Worm (Caenorhabditis elegans) whole organism, L2 larva: Measurements from ENCODE around the gene C03A3.3.

Source experiments
- C34F6.9 ChIP-seq: fragments of 150-350 bp; optimal IDR thresholded peaks from 2 replicates; lab custom pipeline; 2014; ENCODE audit warnings: missing biosample characterization, missing genetic modification characterization
- F13H6.1 ChIP-seq: sonication (generic microtip); optimal IDR thresholded peaks from 2 replicates; lab custom pipeline; 2016; ENCODE audit warnings: missing genetic modification characterization, missing compliant biosample characterization
- R02D3.7 ChIP-seq: fragments of 150-350 bp; optimal IDR thresholded peaks from 2 replicates; lab custom pipeline; 2014; ENCODE audit warnings: missing biosample characterization, missing genetic modification characterization
- Y55F3AM.14 ChIP-seq: fragments of 200-800 bp; sonication (Bioruptor generic); optimal IDR thresholded peaks from 2 replicates; lab custom pipeline; 2018; ENCODE audit warnings: mild to moderate bottlenecking, missing genetic modification characterization, missing compliant biosample characterization
- aly-2 ChIP-seq: fragments of 150-350 bp; optimal IDR thresholded peaks from 2 replicates; lab custom pipeline; 2014; ENCODE audit warnings: missing biosample characterization, missing genetic modification characterization
- ceh-82 ChIP-seq: fragments of 150-350 bp; optimal IDR thresholded peaks from 2 replicates; lab custom pipeline; 2014; ENCODE audit warnings: missing biosample characterization, missing genetic modification characterization
- crh-2 ChIP-seq: sonication (generic microtip); optimal IDR thresholded peaks from 2 replicates; lab custom pipeline; 2017; ENCODE audit warnings: missing biosample characterization, missing genetic modification characterization
- dmd-4 ChIP-seq: sonication (generic microtip); optimal IDR thresholded peaks from 2 replicates; lab custom pipeline; 2017; ENCODE audit warnings: missing biosample characterization, missing genetic modification characterization
- egl-27 ChIP-seq: sonication (generic microtip); optimal IDR thresholded peaks from 3 replicates; lab custom pipeline; 2017; ENCODE audit warnings: missing biosample characterization, missing genetic modification reagents, missing genetic modification characterization
- elt-3 ChIP-seq: sonication (generic microtip); optimal IDR thresholded peaks from 2 replicates; lab custom pipeline; 2017; ENCODE audit warnings: missing biosample characterization, missing genetic modification characterization
- gmeb-1 ChIP-seq: fragments of 150-350 bp; optimal IDR thresholded peaks from 2 replicates; lab custom pipeline; 2014; ENCODE audit warnings: missing biosample characterization, missing genetic modification characterization
- lin-11 ChIP-seq: fragments of 150-350 bp; sonication (generic microtip); optimal IDR thresholded peaks from 2 replicates; lab custom pipeline; 2014; ENCODE audit warnings: missing biosample characterization, missing genetic modification characterization, inconsistent platforms, mixed read lengths
- lin-13 ChIP-seq: fragments of 150-350 bp; optimal IDR thresholded peaks from 2 replicates; lab custom pipeline; 2014; ENCODE audit warnings: missing biosample characterization, missing genetic modification reagents, missing genetic modification characterization
- lin-39 ChIP-seq: fragments of 150-350 bp; optimal IDR thresholded peaks from 2 replicates; lab custom pipeline; 2014; ENCODE audit warnings: missing biosample characterization, missing genetic modification reagents, missing genetic modification characterization
- lsy-2 ChIP-seq, 2 experiments: fragments of 150-350 bp in 1 of 2; sonication (generic microtip) in 1 of 2; optimal IDR thresholded peaks; 2 replicates each; lab custom pipeline; 2014 to 2017; ENCODE audit warnings: missing biosample characterization in 2 of 2, missing genetic modification characterization in 2 of 2
- mab-5 ChIP-seq: fragments of 150-350 bp; optimal IDR thresholded peaks from 2 replicates; lab custom pipeline; 2014; ENCODE audit warnings: missing biosample characterization, missing genetic modification characterization
- mbf-1 ChIP-seq: sonication (generic microtip); optimal IDR thresholded peaks from 2 replicates; lab custom pipeline; 2017; ENCODE audit warnings: missing biosample characterization, missing genetic modification characterization
- mdl-1 ChIP-seq, 2 experiments: fragments of 150-350 bp in 1 of 2; sonication (generic microtip) in 1 of 2; optimal IDR thresholded peaks; 2 replicates each; lab custom pipeline; 2017; ENCODE audit warnings: missing biosample characterization in 2 of 2, missing genetic modification characterization in 2 of 2
- nhr-12 ChIP-seq: fragments of 150-350 bp; optimal IDR thresholded peaks from 2 replicates; lab custom pipeline; 2014; ENCODE audit warnings: missing biosample characterization, missing genetic modification characterization
- nhr-129 ChIP-seq: fragments of 150-350 bp; optimal IDR thresholded peaks from 2 replicates; lab custom pipeline; 2014; ENCODE audit warnings: missing biosample characterization, missing genetic modification characterization
- nhr-21 ChIP-seq: fragments of 150-350 bp; optimal IDR thresholded peaks from 2 replicates; lab custom pipeline; 2014; ENCODE audit warnings: missing biosample characterization, missing genetic modification characterization
- nhr-23 ChIP-seq: fragments of 150-350 bp; optimal IDR thresholded peaks from 2 replicates; lab custom pipeline; 2014; ENCODE audit warnings: missing biosample characterization, missing genetic modification reagents, missing genetic modification characterization
- nhr-237 ChIP-seq: fragments of 150-350 bp; optimal IDR thresholded peaks from 2 replicates; lab custom pipeline; 2014; ENCODE audit warnings: missing biosample characterization, missing genetic modification characterization
- nhr-25 ChIP-seq: fragments of 150-350 bp; sonication (generic microtip); optimal IDR thresholded peaks from 3 replicates; lab custom pipeline; 2014; ENCODE audit warnings: missing biosample characterization, missing genetic modification characterization
- nhr-6 ChIP-seq: fragments of 150-350 bp; optimal IDR thresholded peaks from 2 replicates; lab custom pipeline; 2014; ENCODE audit warnings: missing biosample characterization, missing genetic modification characterization
- nhr-77 ChIP-seq: fragments of 150-350 bp; optimal IDR thresholded peaks from 2 replicates; lab custom pipeline; 2014; ENCODE audit warnings: missing biosample characterization, missing genetic modification characterization
- peb-1 ChIP-seq: fragments of 150-350 bp; optimal IDR thresholded peaks from 2 replicates; lab custom pipeline; 2014; ENCODE audit warnings: missing biosample characterization, missing genetic modification characterization
- skn-1 ChIP-seq: sonication (generic microtip); optimal IDR thresholded peaks from 2 replicates; lab custom pipeline; 2017; ENCODE audit warnings: missing biosample characterization, missing genetic modification characterization
- sma-9 ChIP-seq, 2 experiments: fragments of 150-350 bp in 1 of 2; sonication (generic microtip) in 1 of 2; optimal IDR thresholded peaks; 2 replicates each; lab custom pipeline; 2014 to 2016; ENCODE audit warnings: missing genetic modification characterization in 2 of 2, mild to moderate bottlenecking in 1 of 2, missing biosample characterization in 1 of 2, missing compliant biosample characterization in 1 of 2, missing genetic modification reagents in 1 of 2, moderate library complexity in 1 of 2
- snpc-4 ChIP-seq: fragments of 150-350 bp; optimal IDR thresholded peaks from 2 replicates; lab custom pipeline; 2014; ENCODE audit warnings: missing biosample characterization, missing genetic modification characterization
- unc-55 ChIP-seq: fragments of 150-350 bp; sonication (generic microtip); optimal IDR thresholded peaks from 3 replicates; lab custom pipeline; 2014; ENCODE audit warnings: missing biosample characterization, missing genetic modification reagents, missing genetic modification characterization
- unc-62 ChIP-seq: fragments of 150-350 bp; optimal IDR thresholded peaks from 2 replicates; lab custom pipeline; 2014; ENCODE audit warnings: missing biosample characterization, missing genetic modification reagents, missing genetic modification characterization
- zag-1 ChIP-seq: fragments of 150-350 bp; optimal IDR thresholded peaks from 2 replicates; lab custom pipeline; 2014; ENCODE audit warnings: missing biosample characterization, missing genetic modification characterization
- ztf-11 ChIP-seq: sonication (generic microtip); optimal IDR thresholded peaks from 2 replicates; lab custom pipeline; 2017; ENCODE audit warnings: missing biosample characterization, missing genetic modification characterization
- ztf-4 ChIP-seq: fragments of 150-350 bp; optimal IDR thresholded peaks from 2 replicates; lab custom pipeline; 2014; ENCODE audit warnings: missing biosample characterization, missing genetic modification characterization

The C03A3.3 gene

DNA sequence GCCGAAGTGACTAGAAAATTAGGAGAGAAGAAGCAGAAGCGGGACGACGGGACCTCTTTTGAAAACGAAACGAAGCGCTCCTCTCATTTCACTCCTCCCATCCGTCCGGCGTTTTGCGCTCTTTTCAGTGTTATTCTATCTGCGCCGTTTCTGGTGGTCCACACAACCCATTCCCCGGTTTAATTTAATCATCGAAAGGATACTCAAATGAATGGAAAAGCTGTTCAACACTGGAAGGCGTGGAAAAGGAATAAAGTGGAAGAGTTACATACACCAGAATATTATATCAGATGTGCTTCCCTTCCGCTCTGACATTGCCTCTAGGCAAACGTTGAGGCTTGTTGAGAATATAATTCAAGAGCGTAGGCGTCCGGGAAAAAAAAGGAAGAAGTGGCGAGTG lies 23.8 kb downstream of the C03A3.3 start:
- TF ChIP-seq elt-3 (tag; lab: Kevin White, UChicago) = no peak
- TF ChIP-seq mab-5 = no peak
- TF ChIP-seq lin-11 (tag; lab: Kevin White, UChicago) = no peak
- TF ChIP-seq lsy-2 (tag; optimal IDR thresholded peaks at IDR 0.05; lab: Kevin White, UChicago) = no peak
- no peak for TF ChIP-seq F13H6.1
- no peak for TF ChIP-seq nhr-77 (tag; lab: Kevin White, UChicago)
- no peak for TF ChIP-seq lin-13 (GFP tag; lab: Kevin White, UChicago)
- TF ChIP-seq ceh-82 (tag; lab: Kevin White, UChicago) = no peak
- no peak for TF ChIP-seq mbf-1 (tag; lab: Kevin White, UChicago)
- no peak for TF ChIP-seq aly-2 (tag; lab: Kevin White, UChicago)
- no peak for TF ChIP-seq C34F6.9
- TF ChIP-seq skn-1 (tag; lab: Kevin White, UChicago) = no peak
- no peak for TF ChIP-seq nhr-25 (tag; lab: Kevin White, UChicago)
- TF ChIP-seq dmd-4 (tag; lab: Kevin White, UChicago) = no peak
- no peak for TF ChIP-seq unc-62 (GFP tag; lab: Kevin White, UChicago)
- no peak for TF ChIP-seq nhr-6 (tag; lab: Kevin White, UChicago)
- no peak for TF ChIP-seq nhr-23 (tag; lab: Kevin White, UChicago)
- TF ChIP-seq egl-27 = no peak
- TF ChIP-seq nhr-129 (tag; lab: Kevin White, UChicago) = no peak
- no peak for TF ChIP-seq snpc-4 (tag; lab: Kevin White, UChicago)

DNA sequence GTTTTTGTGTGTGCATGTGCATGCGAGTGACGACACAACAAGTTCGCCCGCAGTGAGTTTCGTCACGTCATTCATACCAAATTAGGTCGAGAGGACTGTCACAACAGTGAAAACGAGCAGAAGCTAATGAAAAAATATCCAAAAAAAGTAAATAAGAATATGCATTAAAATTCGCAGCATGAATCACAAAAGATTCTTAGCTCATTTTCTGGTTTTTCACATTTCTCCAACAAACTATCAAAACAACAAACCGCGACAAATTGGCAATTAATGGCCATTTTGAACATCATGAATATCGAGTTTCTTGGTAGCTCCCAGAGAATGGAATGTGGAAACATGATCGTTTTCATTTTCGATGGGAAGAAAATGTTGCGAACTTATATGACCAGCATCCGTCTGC lies 25.3 kb downstream of the C03A3.3 start:
- TF ChIP-seq egl-27 (no peak), unc-55 (no peak), aly-2 (tag; lab: Kevin White, UChicago) (no peak), R02D3.7 (tag; lab: Kevin White, UChicago) (no peak), C34F6.9 (no peak), elt-3 (tag; lab: Kevin White, UChicago) (no peak), crh-2 (tag; lab: Kevin White, UChicago) (no peak), nhr-25 (tag; lab: Kevin White, UChicago) (no peak), sma-9 (GFP tag; optimal IDR thresholded peaks at IDR 0.05; lab: Kevin White, UChicago) (peak; percentile 7), sma-9 (tag; optimal IDR thresholded peaks at IDR 0.05; lab: Kevin White, UChicago) (no peak), zag-1 (peak; percentile 24), ztf-11 (tag; lab: Kevin White, UChicago) (no peak)
- TF ChIP-seq, all 48 proteins: peak for 2

DNA sequence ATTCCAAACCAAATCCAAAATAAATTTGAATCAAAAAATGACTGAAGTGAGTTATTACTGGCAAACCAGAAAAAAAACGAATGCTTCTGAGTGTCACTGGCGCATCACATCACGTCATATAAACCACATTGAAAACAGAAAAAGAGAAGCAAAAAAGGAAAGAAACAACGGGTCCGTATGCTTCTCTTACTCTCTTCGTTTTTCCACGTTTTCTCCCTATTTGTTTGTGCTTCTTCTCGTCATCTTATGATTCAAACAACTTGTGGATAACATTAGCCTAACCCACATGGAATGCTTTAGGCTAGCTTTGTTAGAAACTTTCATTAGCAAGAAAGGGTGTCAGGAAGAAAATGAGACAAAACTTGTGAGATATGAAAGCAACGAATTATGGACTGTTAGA lies 27.4 kb downstream of the C03A3.3 start:
- TF ChIP-seq Y55F3AM.14 (GFP tag; lab: Kevin White, UChicago) (no peak), crh-2 (tag; lab: Kevin White, UChicago) (peak; percentile 53), skn-1 (tag; lab: Kevin White, UChicago) (no peak), nhr-12 (tag; lab: Kevin White, UChicago) (no peak), egl-27 (no peak), nhr-77 (tag; lab: Kevin White, UChicago) (no peak), F13H6.1 (no peak), mdl-1 (tag; optimal IDR thresholded peaks at IDR 0.05; lab: Kevin White, UChicago) (no peak), ztf-4 (tag; lab: Kevin White, UChicago) (peak; percentile 8), lin-39 (no peak), ceh-82 (tag; lab: Kevin White, UChicago) (no peak), unc-55 (peak; percentile 77), snpc-4 (tag; lab: Kevin White, UChicago) (no peak), nhr-129 (tag; lab: Kevin White, UChicago) (peak; percentile 37), nhr-21 (tag; lab: Kevin White, UChicago) (no peak), lsy-2 (tag; optimal IDR thresholded peaks at IDR 0.05; lab: Kevin White, UChicago) (peak in 1 of 2 experiments; percentile 25), peb-1 (tag; lab: Kevin White, UChicago) (no peak), sma-9 (GFP tag; optimal IDR thresholded peaks at IDR 0.05; lab: Kevin White, UChicago) (no peak), sma-9 (tag; optimal IDR thresholded peaks at IDR 0.05; lab: Kevin White, UChicago) (no peak), C34F6.9 (peak; percentile 57), zag-1 (peak; percentile 65), lin-11 (tag; lab: Kevin White, UChicago) (no peak), nhr-6 (tag; lab: Kevin White, UChicago) (no peak), nhr-237 (no peak), lin-13 (GFP tag; lab: Kevin White, UChicago) (no peak)
- TF ChIP-seq, all 48 proteins: peak for 7

- TF ChIP-seq zag-1 (no peak), ztf-11 (tag; lab: Kevin White, UChicago) (no peak), nhr-23 (tag; lab: Kevin White, UChicago) (no peak), gmeb-1 (tag; lab: Kevin White, UChicago) (no peak), crh-2 (tag; lab: Kevin White, UChicago) (no peak), sma-9 (GFP tag; optimal IDR thresholded peaks at IDR 0.05; lab: Kevin White, UChicago) (no peak), sma-9 (tag; optimal IDR thresholded peaks at IDR 0.05; lab: Kevin White, UChicago) (no peak), mdl-1 (tag; optimal IDR thresholded peaks at IDR 0.05; lab: Kevin White, UChicago) (no peak), nhr-12 (tag; lab: Kevin White, UChicago) (no peak), mab-5 (no peak), lsy-2 (tag; optimal IDR thresholded peaks at IDR 0.05; lab: Kevin White, UChicago) (no peak)
- TF ChIP-seq, all 48 proteins: peak for 0
These were observed 28.2 kb downstream of the C03A3.3 start, which contains the start of gene C34F6.10 for ce11 chrX:11240585-11241115. Gene C34F6.10 (minus strand): TSS chrX:11240635.
